Fruit fly (Drosophila melanogaster) whole organism: Measurements from ENCODE around the gene AP-2alpha.

Source experiments
- CG8478 ChIP-seq: fragments of >200 bp; optimal IDR thresholded peaks from 2 replicates; lab custom pipeline; 2018; ENCODE audit warnings: inconsistent platforms
- pan ChIP-seq: fragments of >200 bp; optimal IDR thresholded peaks from 2 replicates; lab custom pipeline; 2017
- psq ChIP-seq: fragments of >200 bp; optimal IDR thresholded peaks from 2 replicates; lab custom pipeline; 2017

- TF ChIP-seq pan (lab: Kevin White, UChicago) (no peak), CG8478 (lab: Kevin White, UChicago) (no peak), psq (lab: Kevin White, UChicago) (no peak)
Measured at dm6 chr2L:455738-456137, 41.2 kb upstream of the AP-2alpha start.
